Worm (Caenorhabditis elegans) whole organism, L3 larva: Measurements from ENCODE around the gene acs-11.

Experiments
- ceh-28 ChIP-seq: fragments of 150-350 bp; optimal IDR thresholded peaks from 2 replicates; lab custom pipeline; 2014; ENCODE audit warnings: missing biosample characterization, missing genetic modification reagents, missing genetic modification characterization
- lsy-12 ChIP-seq: sonication (generic microtip); optimal IDR thresholded peaks from 2 replicates; lab custom pipeline; 2016; ENCODE audit warnings: mild to moderate bottlenecking, missing genetic modification characterization, missing compliant biosample characterization
- nhr-12 ChIP-seq: fragments of 150-350 bp; optimal IDR thresholded peaks from 2 replicates; lab custom pipeline; 2014; ENCODE audit warnings: missing biosample characterization, missing genetic modification characterization
- nhr-237 ChIP-seq: fragments of 150-350 bp; optimal IDR thresholded peaks from 2 replicates; lab custom pipeline; 2014; ENCODE audit warnings: missing biosample characterization, missing genetic modification characterization
- pha-4 ChIP-seq: fragments of 150-350 bp; optimal IDR thresholded peaks from 2 replicates; lab custom pipeline; 2014; ENCODE audit warnings: missing biosample characterization, missing genetic modification reagents, missing genetic modification characterization
- pqm-1 ChIP-seq: fragments of 150-350 bp; optimal IDR thresholded peaks from 2 replicates; lab custom pipeline; 2017; ENCODE audit warnings: missing biosample characterization, missing genetic modification characterization, inconsistent platforms
- skn-1 ChIP-seq: fragments of 150-350 bp; optimal IDR thresholded peaks from 2 replicates; lab custom pipeline; 2014; ENCODE audit warnings: missing biosample characterization, missing genetic modification characterization
- unc-62 ChIP-seq: fragments of 150-350 bp; sonication (generic microtip); optimal IDR thresholded peaks from 4 replicates; lab custom pipeline; 2014; ENCODE audit warnings: missing biosample characterization, missing genetic modification reagents, missing genetic modification characterization
- ztf-11 ChIP-seq: fragments of 150-350 bp; optimal IDR thresholded peaks from 2 replicates; lab custom pipeline; 2014; ENCODE audit warnings: missing biosample characterization, missing genetic modification characterization

- no peak for TF ChIP-seq pha-4
- no peak for TF ChIP-seq pqm-1
- TF ChIP-seq nhr-237 (tag; lab: Kevin White, UChicago): no peak
- no peak for TF ChIP-seq lsy-12 (tag; lab: Kevin White, UChicago)
- TF ChIP-seq ztf-11: no peak
- no peak for TF ChIP-seq nhr-12 (tag; lab: Kevin White, UChicago)
- TF ChIP-seq skn-1 (tag; lab: Kevin White, UChicago): no peak
- TF ChIP-seq unc-62 (GFP tag; lab: Kevin White, UChicago): no peak
- no peak for TF ChIP-seq ceh-28
Observed at ce11 chrII:4747697-4748096, 5.8 kb downstream of the acs-11 start.
